Worm (Caenorhabditis elegans): Measurements from ENCODE around the gene fubl-1.
A peak's percentile ranks its signal among the peaks of the same experiment; 100 is the strongest.

The fubl-1 gene

ce11 chrV:10237959-10238444 is 664 bp downstream of the fubl-1 start (continued):
- TF ChIP-seq zim-3 (tag; optimal IDR thresholded peaks at IDR 0.05): peak; percentile 4
- no peak for TF ChIP-seq ztf-26 (tag; optimal IDR thresholded peaks at IDR 0.05)
- no peak for TF ChIP-seq ceh-100 (GFP tag; IDR thresholded peaks at IDR 0.05)
- no peak for TF ChIP-seq ztf-22 (GFP tag; optimal IDR thresholded peaks at IDR 0.05)
- TF ChIP-seq attf-3 (GFP tag; conservative IDR thresholded peaks at IDR 0.05): no peak

- TF ChIP-seq pbrm-1 (GFP tag; IDR thresholded peaks at IDR 0.05) (no peak), sdz-38 (tag; optimal IDR thresholded peaks at IDR 0.05) (no peak), xnd-1 (tag; optimal IDR thresholded peaks at IDR 0.05) (no peak), lag-1 (GFP tag; IDR thresholded peaks at IDR 0.05) (no peak), pha-4 (tag; optimal IDR thresholded peaks at IDR 0.05) (no peak), Y53F4B.3 (GFP tag; IDR thresholded peaks at IDR 0.05) (no peak), ekl-4 (GFP tag; IDR thresholded peaks at IDR 0.05) (no peak), egl-18 (GFP tag; IDR thresholded peaks at IDR 0.05) (no peak), C06A6.2 (GFP tag; conservative IDR thresholded peaks at IDR 0.05) (no peak), unc-130 (GFP tag; optimal IDR thresholded peaks at IDR 0.05) (no peak), ceh-58 (GFP tag; IDR thresholded peaks at IDR 0.05) (no peak), fkh-3 (tag; optimal IDR thresholded peaks at IDR 0.05) (no peak), K11D2.4 (GFP tag; IDR thresholded peaks at IDR 0.05) (no peak), F23B12.7 (tag; optimal IDR thresholded peaks at IDR 0.05; ENCODE audit: insufficient read depth) (no peak), ets-4 (GFP tag; optimal IDR thresholded peaks at IDR 0.05) (no peak)
Measured at ce11 chrV:10237171-10237570, 1.5 kb downstream of the fubl-1 start.

- TF ChIP-seq atf-7 (tag; optimal IDR thresholded peaks at IDR 0.05) (no peak), F22D6.2 (tag; optimal IDR thresholded peaks at IDR 0.05) (no peak), ceh-58 (GFP tag; IDR thresholded peaks at IDR 0.05) (no peak), dpl-1 (GFP tag; optimal IDR thresholded peaks at IDR 0.05) (no peak), akir-1 (GFP tag; optimal IDR thresholded peaks at IDR 0.05) (no peak), nhr-80 (tag; optimal IDR thresholded peaks at IDR 0.05) (no peak), bed-2 (GFP tag; IDR thresholded peaks at IDR 0.05) (no peak), ets-4 (GFP tag; optimal IDR thresholded peaks at IDR 0.05) (no peak), F57C9.4 (tag; optimal IDR thresholded peaks at IDR 0.05) (no peak), cebp-1 (GFP tag; IDR thresholded peaks at IDR 0.05) (no peak), cebp-1 (tag; optimal IDR thresholded peaks at IDR 0.05) (no peak), nhr-90 (tag; optimal IDR thresholded peaks at IDR 0.05) (no peak), snpc-4 (GFP tag; optimal IDR thresholded peaks at IDR 0.05) (no peak), snpc-4 (tag; optimal IDR thresholded peaks at IDR 0.05) (no peak)
Measured at ce11 chrV:10233330-10233729, 5.3 kb downstream of the fubl-1 start, which contains the start of gene str-182. str-182 (minus strand) TSS chrV:10233430.

ce11 chrV:10230932-10231331 is 7.7 kb downstream of the fubl-1 start, which contains the start of gene fipr-6:
fipr-6 (plus strand) TSS chrV:10231232.
- TF ChIP-seq Y53F4B.3 (GFP tag; IDR thresholded peaks at IDR 0.05) (no peak), aptf-3 (GFP tag; IDR thresholded peaks at IDR 0.05) (no peak), hrde-1 (tag; optimal IDR thresholded peaks at IDR 0.05; ENCODE audit: borderline replicate concordance) (no peak)
